Fruit fly (Drosophila melanogaster): Measurements from ENCODE around the gene Ziz.
A peak's percentile ranks its signal among the peaks of the same experiment; 100 is the strongest.

The Ziz gene

DNA sequence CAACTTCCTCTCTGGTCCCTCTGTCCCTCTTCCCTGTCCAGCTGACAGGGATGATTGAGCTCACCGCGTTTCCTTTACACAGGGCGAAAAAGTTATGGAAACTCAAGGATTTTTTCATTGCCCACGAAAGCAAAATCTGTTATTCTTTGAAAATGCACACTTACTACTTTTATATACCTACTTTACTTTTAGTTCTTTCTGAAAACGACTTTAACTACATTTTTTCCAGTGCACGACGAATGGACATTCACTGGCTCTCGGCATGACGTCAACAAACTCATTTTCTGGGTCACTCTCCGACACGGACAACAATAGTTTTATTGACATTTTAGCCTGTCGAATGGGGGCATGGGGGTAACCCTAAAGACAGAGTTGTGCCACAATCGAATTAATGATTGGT, 16.8 kb upstream of the Ziz start (continued):
- no peak for TF ChIP-seq Dll (GFP tag; IDR thresholded peaks at IDR 0.05; ENCODE audit: partially characterized antibody)
- TF ChIP-seq CTCF (GFP tag; optimal IDR thresholded peaks at IDR 0.05): no peak
- TF ChIP-seq sd (tag; optimal IDR thresholded peaks at IDR 0.05): peak; percentile 20
- peak; percentile 62 for TF ChIP-seq PHDP (tag; optimal IDR thresholded peaks at IDR 0.05)
- TF ChIP-seq CG3847 (GFP tag; IDR thresholded peaks at IDR 0.05): peak; percentile 58
- peak; percentile 72 for TF ChIP-seq CG13296 (GFP tag; optimal IDR thresholded peaks at IDR 0.05)
- no peak for TF ChIP-seq CkIIα-i1 (GFP tag; IDR thresholded peaks at IDR 0.05)
- peak; percentile 59 for TF ChIP-seq CG15514 (GFP tag; optimal IDR thresholded peaks at IDR 0.05)
- 0 out of 2 replicates have a peak, but pooled peaks have one; percentile 26 for TF ChIP-seq Nf-YA (GFP tag; IDR thresholded peaks at IDR 0.05)
- peak; percentile 70 for TF ChIP-seq CG13424 (tag; optimal IDR thresholded peaks at IDR 0.05)
- TF ChIP-seq CG14710 (tag; optimal IDR thresholded peaks at IDR 0.05): peak; percentile 75
- peak; percentile 73 for TF ChIP-seq Blimp-1 (GFP tag; optimal IDR thresholded peaks at IDR 0.05)
- peak; percentile 78 for TF ChIP-seq Camta (GFP tag; optimal IDR thresholded peaks at IDR 0.05)
- TF ChIP-seq trh (GFP tag; optimal IDR thresholded peaks at IDR 0.05): no peak
- TF ChIP-seq HmgD (GFP tag; optimal IDR thresholded peaks at IDR 0.05): peak; percentile 22
- TF ChIP-seq Hr3 (GFP tag; optimal IDR thresholded peaks at IDR 0.05): peak; percentile 71
- TF ChIP-seq Hr51 (GFP tag; optimal IDR thresholded peaks at IDR 0.05): peak; percentile 30 to 64
- TF ChIP-seq CG4328 (GFP tag; optimal IDR thresholded peaks at IDR 0.05): peak; percentile 16
- TF ChIP-seq usp (GFP tag; optimal IDR thresholded peaks at IDR 0.05): no peak
- TF ChIP-seq CG5953 (GFP tag; IDR thresholded peaks at IDR 0.05): peak; percentile 47; the same call in 1 of the 2 replicates
- peak; percentile 61 for TF ChIP-seq Oli (tag; optimal IDR thresholded peaks at IDR 0.05)
- TF ChIP-seq sc (optimal IDR thresholded peaks at IDR 0.05): no peak
- TF ChIP-seq sc (GFP tag; optimal IDR thresholded peaks at IDR 0.05): peak; percentile 43
- peak; percentile 68 to 91 for TF ChIP-seq eve (GFP tag; optimal IDR thresholded peaks at IDR 0.05)
- TF ChIP-seq Opbp (GFP tag; IDR thresholded peaks at IDR 0.05; ENCODE audit: partially characterized antibody): no peak
- peak; percentile 52 for TF ChIP-seq CG10959 (GFP tag; IDR thresholded peaks at IDR 0.05)
- peak; percentile 52 for TF ChIP-seq gro (GFP tag; optimal IDR thresholded peaks at IDR 0.05)
- TF ChIP-seq CG9797 (GFP tag; optimal IDR thresholded peaks at IDR 0.05): no peak
- TF ChIP-seq CG2116 (GFP tag; optimal IDR thresholded peaks at IDR 0.05): peak; percentile 22
- peak; percentile 71 for TF ChIP-seq fd96Cb (tag; optimal IDR thresholded peaks at IDR 0.05)
- TF ChIP-seq caup (GFP tag; optimal IDR thresholded peaks at IDR 0.05; ENCODE audit: severe bottlenecking): peak; percentile 75
- TF ChIP-seq Doc2 (GFP tag; IDR thresholded peaks at IDR 0.05): no peak
- TF ChIP-seq Eip74EF (GFP tag; optimal IDR thresholded peaks at IDR 0.05): peak in 1 of 2 experiments; percentile 6
- no peak for TF ChIP-seq bigmax (GFP tag; optimal IDR thresholded peaks at IDR 0.05)
- TF ChIP-seq CG6654 (GFP tag; optimal IDR thresholded peaks at IDR 0.05): no peak
- no peak for TF ChIP-seq hth (optimal IDR thresholded peaks at IDR 0.05)
- peak; percentile 51; the same call in 1 of the 2 replicates for TF ChIP-seq Awh (GFP tag; IDR thresholded peaks at IDR 0.05)
- TF ChIP-seq CG16815 (GFP tag; optimal IDR thresholded peaks at IDR 0.05): peak; percentile 69
- peak; percentile 68 for TF ChIP-seq grau (tag; optimal IDR thresholded peaks at IDR 0.05)
- TF ChIP-seq zf30C (GFP tag; optimal IDR thresholded peaks at IDR 0.05): peak; percentile 90
- peak; percentile 76; the same call in 2 of the 3 replicates for TF ChIP-seq CG11456 (GFP tag; IDR thresholded peaks at IDR 0.05)
- TF ChIP-seq sna (GFP tag; IDR thresholded peaks at IDR 0.05; ENCODE audit: partially characterized antibody): no peak
- peak; percentile 74 for TF ChIP-seq NC2β (GFP tag; optimal IDR thresholded peaks at IDR 0.05)
- peak; percentile 33 for TF ChIP-seq CG33557 (GFP tag; optimal IDR thresholded peaks at IDR 0.05)
- TF ChIP-seq Fer1 (GFP tag; optimal IDR thresholded peaks at IDR 0.05): peak; percentile 86
- TF ChIP-seq CG31441 (GFP tag; IDR thresholded peaks at IDR 0.05): peak; percentile 75
- peak; percentile 56 for TF ChIP-seq CG14050 (GFP tag; IDR thresholded peaks at IDR 0.05)
- peak; percentile 43 for TF ChIP-seq CG12659 (GFP tag; optimal IDR thresholded peaks at IDR 0.05)
- peak; percentile 52 for TF ChIP-seq NfI (GFP tag; optimal IDR thresholded peaks at IDR 0.05)
- TF ChIP-seq unpg (GFP tag; optimal IDR thresholded peaks at IDR 0.05): peak; percentile 57

Measured in whole organism, embryonic.